Worm (Caenorhabditis elegans) whole organism, midembryonic: ENCODE results near the gene F44E5.2.

Experiments
- T22C8.4 ChIP-seq: fragments of 200-800 bp; sonication (Bioruptor generic); IDR thresholded peaks from 2 replicates; pipeline ENCODE4 v1.3.6; 2022; ENCODE audit warnings: missing genetic modification characterization, missing compliant biosample characterization
- cog-1 ChIP-seq: sonication (generic microtip); optimal IDR thresholded peaks from 2 replicates; lab custom pipeline; 2016; ENCODE audit warnings: missing genetic modification characterization, missing compliant biosample characterization
- flt-1 ChIP-seq: fragments of 200-800 bp; sonication (Bioruptor generic); IDR thresholded peaks from 2 replicates; pipeline ENCODE4 v1.3.6; 2022; ENCODE audit warnings: missing genetic modification characterization, missing compliant biosample characterization
- klf-2 ChIP-seq: fragments of 200-800 bp; sonication (Bioruptor generic); conservative IDR thresholded peaks from 2 replicates; pipeline ENCODE4 v1.3.6; 2022; ENCODE audit warnings: missing genetic modification reagents, missing genetic modification characterization, missing compliant biosample characterization
- med-1 ChIP-seq: sonication (generic microtip); optimal IDR thresholded peaks from 2 replicates; lab custom pipeline; 2017; ENCODE audit warnings: missing genetic modification characterization, mild to moderate bottlenecking, missing compliant biosample characterization, antibody characterized with exemption, missing genetic modification reagents; ENCODE audit not compliant: insufficient read depth
- ref-1 ChIP-seq: fragments of 200-800 bp; sonication (Bioruptor generic); conservative IDR thresholded peaks from 2 replicates; pipeline ENCODE4 v1.3.6; 2022; ENCODE audit warnings: missing genetic modification reagents, missing genetic modification characterization, missing compliant biosample characterization
- ztf-23 ChIP-seq: fragments of 200-800 bp; sonication (Bioruptor generic); IDR thresholded peaks from 2 replicates; pipeline ENCODE4 v1.3.6; 2022; ENCODE audit warnings: missing genetic modification reagents, missing genetic modification characterization, missing compliant biosample characterization
- ztf-29 ChIP-seq: fragments of 200-800 bp; sonication (Bioruptor generic); IDR thresholded peaks from 2 replicates; pipeline ENCODE4 v1.3.6; 2022; ENCODE audit warnings: missing genetic modification reagents, missing genetic modification characterization, missing compliant biosample characterization

DNA sequence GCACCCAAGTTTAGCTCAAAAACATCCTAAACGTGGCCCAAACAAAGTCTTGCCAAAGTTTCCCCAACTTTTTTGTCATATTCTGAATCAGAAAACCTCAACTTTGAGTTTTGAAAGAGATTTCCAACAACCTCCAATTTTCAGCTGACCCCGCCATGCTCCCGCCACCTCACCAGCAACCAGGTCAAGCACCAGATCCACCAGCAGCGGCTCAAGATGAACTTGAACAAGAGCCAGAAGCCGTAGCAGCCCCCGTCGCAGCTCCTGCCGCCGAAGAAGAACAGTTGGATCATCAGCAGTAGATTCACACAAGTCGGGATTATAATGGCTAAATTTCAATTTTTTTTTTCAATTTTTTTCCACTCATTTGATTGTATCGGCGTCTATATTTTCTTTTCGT, 44.7 kb downstream of the F44E5.2 start:
- TF ChIP-seq klf-2 (no peak), cog-1 (tag; lab: Kevin White, UChicago) (no peak), med-1 (no peak), T22C8.4 (GFP tag; lab: Robert Waterston, UW) (no peak), flt-1 (no peak), ref-1 (no peak), ztf-29 (GFP tag; lab: Robert Waterston, UW) (no peak), ztf-23 (GFP tag; lab: Robert Waterston, UW) (no peak)
